Fruit fly (Drosophila melanogaster) whole organism, embryonic: Measurements from ENCODE around the gene Prm.

ENCODE experiments used
- Abd-B ChIP-seq: fragments of 200-800 bp; sonication (Bioruptor generic); optimal IDR thresholded peaks from 2 replicates; lab custom pipeline; 2018; ENCODE audit warnings: missing biosample characterization, mild to moderate bottlenecking, missing genetic modification characterization, moderate library complexity
- Adf1 ChIP-seq: fragments of 200-800 bp; sonication (Bioruptor generic); IDR thresholded peaks from 2 replicates; pipeline ENCODE4 v1.3.6; 2022; ENCODE audit warnings: missing biosample characterization, missing genetic modification characterization
- Awh ChIP-seq: fragments of 200-800 bp; sonication (Bioruptor generic); IDR thresholded peaks from 2 replicates; pipeline ENCODE4, ENCODE4 v1.3.6; 2022; ENCODE audit warnings: missing biosample characterization, missing genetic modification characterization
- CG10321 ChIP-seq: fragments of 200-800 bp; sonication (Bioruptor generic); IDR thresholded peaks from 2 replicates; pipeline ENCODE4 v1.3.6; 2022; ENCODE audit warnings: missing biosample characterization, missing genetic modification characterization
- CG11085 ChIP-seq: fragments of 200-800 bp; sonication (Bioruptor generic); IDR thresholded peaks from 2 replicates; pipeline ENCODE4 v1.3.6; 2022; ENCODE audit warnings: missing biosample characterization, missing genetic modification characterization
- CG11504 ChIP-seq: fragments of 200-800 bp; sonication (Bioruptor generic); optimal IDR thresholded peaks from 3 replicates; lab custom pipeline; 2019; ENCODE audit warnings: missing biosample characterization, mild to moderate bottlenecking, missing genetic modification characterization, moderate library complexity
- CG14667 ChIP-seq: fragments of 200-800 bp; sonication (Bioruptor generic); IDR thresholded peaks from 2 replicates; pipeline ENCODE4 v1.3.6; 2022; ENCODE audit warnings: missing biosample characterization, missing genetic modification characterization
- CG15269 ChIP-seq: fragments of 200-800 bp; sonication (Bioruptor generic); optimal IDR thresholded peaks from 2 replicates; lab custom pipeline; 2018; ENCODE audit warnings: missing biosample characterization, mild to moderate bottlenecking, missing genetic modification characterization, moderate library complexity
- CG17612 ChIP-seq: fragments of 200-800 bp; sonication (Bioruptor generic); IDR thresholded peaks from 2 replicates; pipeline ENCODE4 v1.3.6; 2022; ENCODE audit warnings: missing biosample characterization, missing genetic modification characterization
- CG18476 ChIP-seq: fragments of 200-800 bp; sonication (Bioruptor generic); optimal IDR thresholded peaks from 2 replicates; lab custom pipeline; 2016; ENCODE audit warnings: missing biosample characterization, mild to moderate bottlenecking, missing genetic modification characterization
- CG2116 ChIP-seq: fragments of 200-800 bp; sonication (Bioruptor generic); optimal IDR thresholded peaks from 3 replicates; lab custom pipeline; 2018; ENCODE audit warnings: missing biosample characterization, mild to moderate bottlenecking, missing genetic modification characterization
- CG2199 ChIP-seq: fragments of 200-800 bp; sonication (Bioruptor generic); IDR thresholded peaks from 3 replicates; pipeline ENCODE4 v1.3.6; 2022; ENCODE audit warnings: missing biosample characterization, missing genetic modification characterization
- CG32767 ChIP-seq: fragments of 200-800 bp; sonication (Bioruptor generic); IDR thresholded peaks from 2 replicates; pipeline ENCODE4 v1.3.6; 2022; ENCODE audit warnings: missing biosample characterization, missing genetic modification characterization
- CG6813 ChIP-seq: fragments of 200-800 bp; sonication (Bioruptor generic); optimal IDR thresholded peaks from 2 replicates; lab custom pipeline; 2017; ENCODE audit warnings: missing biosample characterization, missing genetic modification characterization, mild to moderate bottlenecking, moderate library complexity, missing genetic modification reagents
- CG8359 ChIP-seq: fragments of 200-800 bp; sonication (Bioruptor generic); optimal IDR thresholded peaks from 2 replicates; lab custom pipeline; 2017; ENCODE audit warnings: missing biosample characterization, mild to moderate bottlenecking, missing genetic modification characterization, borderline replicate concordance
- Dfd ChIP-seq, 2 experiments: fragments of >200 bp; optimal IDR thresholded peaks; 2 replicates each; lab custom pipeline; 2017; ENCODE audit warnings: missing biosample characterization in 2 of 2, missing genetic modification characterization in 2 of 2
- Dip3 ChIP-seq: fragments of 200-800 bp; sonication (Bioruptor generic); optimal IDR thresholded peaks from 3 replicates; lab custom pipeline; 2016; ENCODE audit warnings: missing biosample characterization, missing genetic modification characterization
- Dll ChIP-seq: fragments of 200-800 bp; sonication (Bioruptor generic); IDR thresholded peaks from 4 replicates; pipeline ENCODE4 v1.3.6; 2022; ENCODE audit warnings: missing biosample characterization, missing genetic modification characterization; ENCODE audit not compliant: partially characterized antibody
- Elba2 ChIP-seq: fragments of 200-800 bp; sonication (Bioruptor generic); optimal IDR thresholded peaks from 3 replicates; lab custom pipeline; 2016; ENCODE audit warnings: missing biosample characterization, missing genetic modification characterization
- Ets97D ChIP-seq: fragments of 200-800 bp; sonication (Bioruptor generic); optimal IDR thresholded peaks from 3 replicates; lab custom pipeline; 2016; ENCODE audit warnings: missing biosample characterization, missing genetic modification characterization
- Hr51 ChIP-seq, 2 experiments: fragments of 200-800 bp; sonication (Bioruptor generic); optimal IDR thresholded peaks; 2 replicates in 1 of 2; 3 replicates in 1 of 2; lab custom pipeline; 2016 to 2018; ENCODE audit warnings: missing biosample characterization in 2 of 2, missing genetic modification characterization in 2 of 2, mild to moderate bottlenecking in 1 of 2, moderate library complexity in 1 of 2
- Hsf ChIP-seq: fragments of 200-800 bp; sonication (Bioruptor generic); optimal IDR thresholded peaks from 3 replicates; lab custom pipeline; 2016; ENCODE audit warnings: missing biosample characterization, missing genetic modification characterization
- Mrtf ChIP-seq: fragments of 200-800 bp; sonication (Bioruptor generic); IDR thresholded peaks from 3 replicates; pipeline ENCODE4 v1.3.6; 2022; ENCODE audit warnings: missing biosample characterization, missing genetic modification characterization
- Myb ChIP-seq: fragments of 200-800 bp; sonication (Bioruptor generic); optimal IDR thresholded peaks from 2 replicates; lab custom pipeline; 2016; ENCODE audit warnings: missing biosample characterization, missing genetic modification characterization
- NfI ChIP-seq: fragments of 200-800 bp; sonication (Bioruptor generic); optimal IDR thresholded peaks from 3 replicates; lab custom pipeline; 2018; ENCODE audit warnings: missing biosample characterization, mild to moderate bottlenecking, missing genetic modification characterization, moderate library complexity
- Rfx ChIP-seq: fragments of 200-800 bp; sonication (Bioruptor generic); IDR thresholded peaks from 2 replicates; pipeline ENCODE4 v1.3.6; 2022; ENCODE audit warnings: missing biosample characterization, missing genetic modification characterization
- Tbp ChIP-seq: fragments of >200 bp; optimal IDR thresholded peaks from 2 replicates; lab custom pipeline; 2018; ENCODE audit warnings: missing biosample characterization, missing genetic modification characterization
- br ChIP-seq: fragments of >200 bp; optimal IDR thresholded peaks from 2 replicates; lab custom pipeline; 2017
- chinmo ChIP-seq: fragments of 200-800 bp; sonication (Bioruptor generic); IDR thresholded peaks from 4 replicates; pipeline ENCODE4 v1.3.6; 2022; ENCODE audit warnings: missing biosample characterization, missing genetic modification characterization; ENCODE audit not compliant: partially characterized antibody
- cwo ChIP-seq: fragments of 200-800 bp; sonication (Bioruptor generic); optimal IDR thresholded peaks from 3 replicates; lab custom pipeline; 2017; ENCODE audit warnings: missing biosample characterization, missing genetic modification characterization, mild to moderate bottlenecking, moderate library complexity, missing genetic modification reagents
- dati ChIP-seq: fragments of 200-800 bp; sonication (Bioruptor generic); IDR thresholded peaks from 2 replicates; pipeline ENCODE4 v1.3.6; 2022; ENCODE audit warnings: missing biosample characterization, missing genetic modification characterization
- hkb ChIP-seq, 2 experiments: fragments of 200-800 bp in 1 of 2; fragments of >200 bp in 1 of 2; sonication (Bioruptor generic) in 1 of 2; IDR thresholded peaks in 1 of 2; optimal IDR thresholded peaks in 1 of 2; 2 replicates each; pipeline versions ENCODE4 v1.3.6 to Lab custom; 2017 to 2022; ENCODE audit warnings: missing biosample characterization in 1 of 2, missing genetic modification characterization in 1 of 2
- kah ChIP-seq: fragments of 200-800 bp; sonication (Bioruptor generic); optimal IDR thresholded peaks from 2 replicates; lab custom pipeline; 2018; ENCODE audit warnings: missing biosample characterization, mild to moderate bottlenecking, missing genetic modification characterization
- lilli ChIP-seq: fragments of 200-800 bp; sonication (Bioruptor generic); optimal IDR thresholded peaks from 3 replicates; lab custom pipeline; 2016; ENCODE audit warnings: missing biosample characterization, missing genetic modification characterization
- mirr ChIP-seq: fragments of 200-800 bp; sonication (Bioruptor generic); optimal IDR thresholded peaks from 3 replicates; lab custom pipeline; 2018; ENCODE audit warnings: missing biosample characterization, mild to moderate bottlenecking, missing genetic modification characterization
- pzg ChIP-seq: fragments of 200-800 bp; sonication (Bioruptor generic); optimal IDR thresholded peaks from 3 replicates; lab custom pipeline; 2018; ENCODE audit warnings: missing biosample characterization, mild to moderate bottlenecking, missing genetic modification characterization, moderate library complexity
- schlank ChIP-seq: fragments of 200-800 bp; sonication (Bioruptor generic); optimal IDR thresholded peaks from 2 replicates; lab custom pipeline; 2018; ENCODE audit warnings: missing biosample characterization, mild to moderate bottlenecking, missing genetic modification characterization
- sd ChIP-seq: fragments of 200-800 bp; sonication (Bioruptor generic); optimal IDR thresholded peaks from 3 replicates; lab custom pipeline; 2018; ENCODE audit warnings: missing biosample characterization, mild to moderate bottlenecking, missing genetic modification characterization, moderate library complexity
- sens ChIP-seq: fragments of 200-800 bp; sonication (Bioruptor generic); peaks from one replicate; lab custom pipeline; 2016; ENCODE audit warnings: missing biosample characterization, missing genetic modification characterization
- sim ChIP-seq: fragments of 200-800 bp; sonication (Bioruptor generic); IDR thresholded peaks from 2 replicates; pipeline ENCODE4 v1.3.6; 2022; ENCODE audit warnings: missing biosample characterization, missing genetic modification characterization
- slbo ChIP-seq: fragments of 200-800 bp; sonication (Bioruptor generic); IDR thresholded peaks from 2 replicates; pipeline ENCODE4 v1.3.6; 2022; ENCODE audit warnings: missing biosample characterization, missing genetic modification characterization
- sna ChIP-seq: fragments of 200-800 bp; sonication (Bioruptor generic); IDR thresholded peaks from 2 replicates; pipeline ENCODE4 v1.3.6; 2022; ENCODE audit warnings: missing biosample characterization, missing genetic modification characterization; ENCODE audit not compliant: partially characterized antibody
- so ChIP-seq: fragments of 200-800 bp; sonication (Bioruptor generic); IDR thresholded peaks from 3 replicates; pipeline ENCODE4 v1.3.6; 2022; ENCODE audit warnings: missing biosample characterization, missing genetic modification characterization
- tup ChIP-seq: fragments of 200-800 bp; sonication (Bioruptor generic); optimal IDR thresholded peaks from 2 replicates; lab custom pipeline; 2016; ENCODE audit warnings: missing biosample characterization, mild to moderate bottlenecking, missing genetic modification characterization, moderate library complexity
- vfl ChIP-seq: fragments of 200-800 bp; sonication (Bioruptor generic); optimal IDR thresholded peaks from 2 replicates; lab custom pipeline; 2016; ENCODE audit warnings: missing biosample characterization, missing genetic modification characterization
- zen2 ChIP-seq: fragments of 200-800 bp; sonication (Bioruptor generic); IDR thresholded peaks from 3 replicates; pipeline ENCODE4 v1.3.6; 2022; ENCODE audit warnings: missing biosample characterization, missing genetic modification characterization; ENCODE audit not compliant: partially characterized antibody

Gene Prm

DNA sequence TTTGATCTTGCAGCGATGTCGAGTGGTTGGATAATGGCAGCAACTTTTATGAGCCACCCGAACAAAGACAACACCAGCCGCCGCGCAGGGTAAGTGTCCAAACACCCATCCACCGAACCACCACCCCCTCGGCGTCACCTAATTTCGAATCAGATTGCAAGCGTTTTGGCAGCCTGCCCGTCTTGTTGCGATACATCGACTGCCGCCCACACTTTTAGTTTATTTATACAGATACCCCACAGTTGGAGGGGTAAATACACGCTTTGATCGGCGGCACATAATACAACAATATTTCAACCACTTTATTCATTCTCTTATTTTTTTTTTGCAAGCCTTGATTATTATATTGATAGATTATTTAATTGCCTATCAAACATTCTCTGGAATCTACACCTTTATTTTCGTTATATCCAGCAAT, 17.9 kb upstream of the Prm start (continued):
- no peak for TF ChIP-seq kah (GFP tag; lab: Kevin White, UChicago)
- no peak for TF ChIP-seq pzg
- TF ChIP-seq CG11085 (GFP tag; lab: Robert Waterston, UW): 0 out of 2 replicates have a peak, but pooled peaks have one; percentile 44
- TF ChIP-seq tup (GFP tag; lab: Kevin White, UChicago): no peak
- TF ChIP-seq CG15269: peak; percentile 53
- TF ChIP-seq Hr51 (GFP tag; optimal IDR thresholded peaks at IDR 0.05; lab: Kevin White, UChicago): peak in 1 of 2 experiments; percentile 66
- 0 out of 2 replicates have a peak, but pooled peaks have one; percentile 18 for TF ChIP-seq Adf1
- TF ChIP-seq lilli (GFP tag; lab: Kevin White, UChicago): peak; percentile 50
- TF ChIP-seq Dll (GFP tag; lab: Robert Waterston, UW): 0 out of 4 replicates have a peak, but pooled peaks have one; percentile 46
- 0 out of 2 replicates have a peak, but pooled peaks have one; percentile 19 for TF ChIP-seq CG14667 (GFP tag; lab: Robert Waterston, UW)
- TF ChIP-seq NfI (GFP tag; lab: Kevin White, UChicago): peak; percentile 64
- TF ChIP-seq CG11504 (tag; lab: Kevin White, UChicago): peak; percentile 56
- 0 out of 2 replicates have a peak, but pooled peaks have one; percentile 20 for TF ChIP-seq CG32767 (GFP tag; lab: Robert Waterston, UW)
- TF ChIP-seq dati: no peak
- TF ChIP-seq Myb: no peak
- TF ChIP-seq Tbp (GFP tag; lab: Kevin White, UChicago): no peak
- peak; percentile 74 for TF ChIP-seq slbo
- TF ChIP-seq, all 482 proteins: peak for 163

dm6 chr3L:8755689-8756088, 10.6 kb upstream of the Prm start, which contains the start of gene CG6576:
Gene CG6576 (plus strand): TSS chr3L:8755989.
- TF ChIP-seq hkb (optimal IDR thresholded peaks at IDR 0.05; lab: Kevin White, UChicago) (no peak), hkb (GFP tag; IDR thresholded peaks at IDR 0.05; lab: Robert Waterston, UW) (no peak), sna (GFP tag; lab: Robert Waterston, UW) (no peak), CG8359 (GFP tag; lab: Kevin White, UChicago) (no peak), zen2 (GFP tag; lab: Robert Waterston, UW) (no peak), schlank (tag; lab: Kevin White, UChicago) (no peak)

dm6 chr3L:8753592-8753991, 8.5 kb upstream of the Prm start, which contains the start of gene Fhos:
Gene Fhos (plus strand): TSS chr3L:8753619.
- 0 out of 4 replicates have a peak, but pooled peaks have one; percentile 18 for TF ChIP-seq chinmo
- TF ChIP-seq Dip3 (GFP tag; lab: Kevin White, UChicago): no peak
- TF ChIP-seq sd (tag; lab: Kevin White, UChicago): peak; percentile 9

DNA sequence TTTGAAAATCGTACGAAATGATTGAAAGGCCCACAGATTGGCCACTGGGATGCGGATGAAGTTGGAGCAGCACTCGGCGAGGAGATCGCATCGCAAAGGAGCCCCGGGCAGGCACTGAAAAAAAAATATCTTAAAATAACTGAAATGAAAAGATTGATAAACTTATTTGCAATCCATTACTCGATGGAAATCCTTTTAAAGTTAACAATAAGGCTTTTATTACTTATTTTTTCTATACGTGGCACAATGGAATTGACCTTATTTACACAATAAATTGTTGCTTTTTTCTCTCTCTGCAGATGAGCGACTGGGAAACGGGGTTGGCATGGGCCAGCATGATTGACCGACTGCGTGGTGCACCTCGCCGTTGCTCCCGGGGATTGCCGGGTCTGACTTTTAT, 6.2 kb upstream of the Prm start:
- TF ChIP-seq sens (GFP tag; lab: Kevin White, UChicago): peak; percentile 87
- TF ChIP-seq CG10321 (GFP tag; lab: Robert Waterston, UW): no peak
- no peak for TF ChIP-seq Dfd (GFP tag; optimal IDR thresholded peaks at IDR 0.05; lab: Kevin White, UChicago)
- no peak for TF ChIP-seq cwo (GFP tag; lab: Kevin White, UChicago)
- TF ChIP-seq mirr: no peak
- peak; percentile 49; the same call in 1 of the 3 replicates for TF ChIP-seq Mrtf (GFP tag; lab: Robert Waterston, UW)
- no peak for TF ChIP-seq vfl (GFP tag; lab: Kevin White, UChicago)
- no peak for TF ChIP-seq Elba2 (GFP tag; lab: Kevin White, UChicago)
- TF ChIP-seq CG2199 (GFP tag; lab: Robert Waterston, UW): no peak
- TF ChIP-seq CG18476 (GFP tag; lab: Kevin White, UChicago): no peak
- no peak for TF ChIP-seq br (lab: Kevin White, UChicago)
- peak; percentile 26; the same call in 1 of the 2 replicates for TF ChIP-seq Awh
- no peak; the same call in 1 of the 2 replicates for TF ChIP-seq Rfx (GFP tag; lab: Robert Waterston, UW)
- TF ChIP-seq CG17612: no peak
- no peak for TF ChIP-seq Ets97D (GFP tag; lab: Kevin White, UChicago)
- peak; percentile 40 for TF ChIP-seq CG6813
- peak; percentile 52; the same call in 1 of the 2 replicates for TF ChIP-seq sim (GFP tag; lab: Robert Waterston, UW)
- TF ChIP-seq so (GFP tag; lab: Robert Waterston, UW): peak; percentile 59; the same call in 2 of the 3 replicates
- peak; percentile 30 for TF ChIP-seq Abd-B
- TF ChIP-seq Hsf: peak; percentile 32
- no peak for TF ChIP-seq CG2116 (GFP tag; lab: Kevin White, UChicago)
